Fruit fly (Drosophila melanogaster): ENCODE data around the gene Cnb.

DNA sequence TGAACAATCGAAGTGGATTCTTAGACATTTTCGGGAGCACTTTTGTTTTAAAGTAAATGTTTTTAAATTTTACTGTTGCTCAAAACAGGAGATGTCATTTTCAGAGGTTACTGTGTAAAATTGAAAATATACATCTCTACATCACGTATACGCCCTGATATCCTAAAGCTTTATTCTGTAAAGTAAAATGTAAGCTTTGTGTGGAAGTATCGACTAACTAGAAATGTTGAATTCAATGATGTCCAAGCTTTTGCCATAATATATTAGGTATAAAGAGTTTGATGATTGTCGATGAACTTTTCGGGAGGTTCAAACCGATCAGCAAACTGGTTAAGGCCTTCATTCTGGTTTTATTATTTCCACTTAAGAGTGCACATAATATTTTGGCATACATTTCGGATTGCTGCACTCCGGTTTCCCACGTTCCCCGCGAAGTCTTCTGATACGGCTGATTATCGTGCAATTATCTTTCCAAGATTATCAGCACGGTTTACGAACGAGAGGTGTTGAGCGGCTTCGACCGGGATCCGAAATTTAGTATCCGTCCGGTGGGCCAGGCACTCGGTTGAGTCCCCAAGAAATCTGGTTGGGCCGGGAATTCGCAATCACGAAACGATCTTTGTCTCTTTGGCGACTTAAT lies 23.9 kb downstream of the Cnb start, which contains the start of the genes CG11815 and acs:
- TF ChIP-seq CG8478 (optimal IDR thresholded peaks at IDR 0.05): no peak
- no peak for TF ChIP-seq CTCF (optimal IDR thresholded peaks at IDR 0.05)

All from S2 (cell line).